Worm (Caenorhabditis elegans): ENCODE measurements around the gene cah-1.

- TF ChIP-seq him-1 (tag; optimal IDR thresholded peaks at IDR 0.05), result no peak
- no peak for TF ChIP-seq dao-5 (tag; optimal IDR thresholded peaks at IDR 0.05)
- TF ChIP-seq W03F9.2 (tag; optimal IDR thresholded peaks at IDR 0.05), result no peak
Measured at ce11 chrIII:5096741-5097140, 11.3 kb upstream of the cah-1 start.

Data from whole organism, L4/young adult.